Fruit fly (Drosophila melanogaster): ENCODE measurements around the gene CG32269.

CG32269 gene

dm6 chr3L:3192912-3193311, 15.9 kb downstream of the CG32269 start, which contains the start of gene Hsp83 (continued):
- TF ChIP-seq CG17359 (tag; optimal IDR thresholded peaks at IDR 0.05) (peak; percentile 95), Hr51 (GFP tag; optimal IDR thresholded peaks at IDR 0.05) (peak; percentile 90 to 96), CG6175 (GFP tag; IDR thresholded peaks at IDR 0.05) (peak; percentile 90), CG17361 (GFP tag; IDR thresholded peaks at IDR 0.05) (peak; percentile 81), CG17186 (GFP tag; optimal IDR thresholded peaks at IDR 0.05) (peak; percentile 96), CG33557 (GFP tag; optimal IDR thresholded peaks at IDR 0.05) (peak; percentile 95), pan (optimal IDR thresholded peaks at IDR 0.05) (no peak), pan (GFP tag; optimal IDR thresholded peaks at IDR 0.05 in 1 of 2, IDR thresholded peaks at IDR 0.05 in 1 of 2) (peak in 1 of 2 experiments; percentile 92), ci (GFP tag; IDR thresholded peaks at IDR 0.05) (peak; percentile 99), CG4730 (GFP tag; IDR thresholded peaks at IDR 0.05) (peak; percentile 77; the same call in 1 of the 2 replicates), CG13624 (GFP tag; optimal IDR thresholded peaks at IDR 0.05) (peak; percentile 94), MBD-R2 (GFP tag; IDR thresholded peaks at IDR 0.05) (peak; percentile 55; the same call in 1 of the 2 replicates), sr (GFP tag; IDR thresholded peaks at IDR 0.05) (peak; percentile 96), dmrt99B (tag; optimal IDR thresholded peaks at IDR 0.05) (peak; percentile 88), tna (GFP tag; IDR thresholded peaks at IDR 0.05; ENCODE audit: partially characterized antibody) (no peak), CG15601 (tag; optimal IDR thresholded peaks at IDR 0.05) (peak; percentile 93), CG11093 (GFP tag; IDR thresholded peaks at IDR 0.05) (peak; percentile 73; the same call in 2 of the 3 replicates), CG9797 (GFP tag; optimal IDR thresholded peaks at IDR 0.05) (peak; percentile 76), bab2 (GFP tag; optimal IDR thresholded peaks at IDR 0.05) (peak; percentile 79), CG31224 (GFP tag; IDR thresholded peaks at IDR 0.05) (peak; percentile 74), Fer1 (GFP tag; optimal IDR thresholded peaks at IDR 0.05) (peak; percentile 100), jigr1 (GFP tag; IDR thresholded peaks at IDR 0.05) (no peak), BtbVII (GFP tag; optimal IDR thresholded peaks at IDR 0.05) (peak; percentile 99), gsb-n (tag; optimal IDR thresholded peaks at IDR 0.05) (peak; percentile 85), E2f1 (GFP tag; IDR thresholded peaks at IDR 0.05) (peak; percentile 87), CG1233 (GFP tag; optimal IDR thresholded peaks at IDR 0.05) (peak; percentile 98), gt (GFP tag; IDR thresholded peaks at IDR 0.05) (peak; percentile 58; the same call in 1 of the 2 replicates), CG17829 (tag; optimal IDR thresholded peaks at IDR 0.05) (peak; percentile 90), wek (GFP tag; optimal IDR thresholded peaks at IDR 0.05) (peak; percentile 97), phol (tag; optimal IDR thresholded peaks at IDR 0.05) (peak; percentile 82), ranshi (GFP tag; IDR thresholded peaks at IDR 0.05) (peak; percentile 92), Dll (GFP tag; IDR thresholded peaks at IDR 0.05; ENCODE audit: partially characterized antibody) (no peak), CG10462 (GFP tag; optimal IDR thresholded peaks at IDR 0.05) (peak; percentile 80), vfl (GFP tag; optimal IDR thresholded peaks at IDR 0.05) (peak; percentile 90), CG7928 (GFP tag; optimal IDR thresholded peaks at IDR 0.05) (peak; percentile 99), HmgD (GFP tag; optimal IDR thresholded peaks at IDR 0.05) (peak; percentile 70), sug (tag; optimal IDR thresholded peaks at IDR 0.05) (peak; percentile 92), shn (GFP tag; optimal IDR thresholded peaks at IDR 0.05) (peak; percentile 95), CG17328 (GFP tag; IDR thresholded peaks at IDR 0.05) (peak; percentile 96), sens (GFP tag) (peak; percentile 97), odd (GFP tag; optimal IDR thresholded peaks at IDR 0.05) (peak; percentile 99), CG5953 (GFP tag; IDR thresholded peaks at IDR 0.05) (peak; percentile 94), Lhr (GFP tag; optimal IDR thresholded peaks at IDR 0.05) (peak; percentile 91), Fer3 (tag; optimal IDR thresholded peaks at IDR 0.05) (peak; percentile 98), chinmo (GFP tag; IDR thresholded peaks at IDR 0.05; ENCODE audit: partially characterized antibody) (peak; percentile 84; the same call in 3 of the 4 replicates), Rfx (GFP tag; IDR thresholded peaks at IDR 0.05) (peak; percentile 97), CG14860 (GFP tag; IDR thresholded peaks at IDR 0.05; ENCODE audit: partially characterized antibody) (no peak), Hsf (GFP tag; optimal IDR thresholded peaks at IDR 0.05) (peak; percentile 99), CG34224 (GFP tag; IDR thresholded peaks at IDR 0.05; ENCODE audit: partially characterized antibody) (no peak; the same call in 1 of the 3 replicates), Mes4 (GFP tag; optimal IDR thresholded peaks at IDR 0.05) (peak; percentile 97)
